Worm (Caenorhabditis elegans) whole organism, young adult: ENCODE results near the gene nape-2.

Experiments
- B0035.1 ChIP-seq: sonication (generic microtip); optimal IDR thresholded peaks from 2 replicates; lab custom pipeline; 2016; ENCODE audit warnings: missing genetic modification characterization, mild to moderate bottlenecking, missing compliant biosample characterization, missing genotype, missing genetic modification reagents
- B0261.1 ChIP-seq: sonication (generic microtip); optimal IDR thresholded peaks from 2 replicates; lab custom pipeline; 2016; ENCODE audit warnings: mild to moderate bottlenecking, missing genetic modification characterization, moderate library complexity, missing compliant biosample characterization
- B0336.3 ChIP-seq: fragments of 200-800 bp; sonication (Bioruptor generic); IDR thresholded peaks from 2 replicates; pipeline ENCODE4 v1.3.6; 2022; ENCODE audit warnings: missing genetic modification characterization, missing compliant biosample characterization
- D2030.7 ChIP-seq: fragments of 200-800 bp; sonication (Bioruptor generic); IDR thresholded peaks from 2 replicates; pipeline ENCODE4 v1.3.6; 2022; ENCODE audit warnings: missing genetic modification reagents, missing genetic modification characterization, missing compliant biosample characterization
- F23B12.7 ChIP-seq: sonication (generic microtip); optimal IDR thresholded peaks from 2 replicates; lab custom pipeline; 2017; ENCODE audit warnings: missing genetic modification characterization, mild to moderate bottlenecking, missing compliant biosample characterization, antibody characterized with exemption, moderate library complexity; ENCODE audit not compliant: insufficient read depth
- F57A8.1 ChIP-seq: fragments of 200-800 bp; sonication (Bioruptor generic); optimal IDR thresholded peaks from 2 replicates; lab custom pipeline; 2018; ENCODE audit warnings: mild to moderate bottlenecking, missing genetic modification characterization, moderate library complexity, missing compliant biosample characterization
- F57C9.4 ChIP-seq: sonication (generic microtip); optimal IDR thresholded peaks from 2 replicates; lab custom pipeline; 2017; ENCODE audit warnings: mild to moderate bottlenecking, missing genetic modification characterization, missing compliant biosample characterization
- K11D2.4 ChIP-seq: fragments of 200-800 bp; sonication (Bioruptor generic); IDR thresholded peaks from 2 replicates; pipeline ENCODE4 v1.3.6; 2022; ENCODE audit warnings: missing genetic modification reagents, missing genetic modification characterization, missing compliant biosample characterization
- K12H6.12 ChIP-seq: fragments of 200-800 bp; sonication (Bioruptor generic); optimal IDR thresholded peaks from 2 replicates; lab custom pipeline; 2018; ENCODE audit warnings: mild to moderate bottlenecking, missing genetic modification characterization, missing compliant biosample characterization
- Y79H2A.3 ChIP-seq: fragments of 200-800 bp; sonication (Bioruptor generic); conservative IDR thresholded peaks from 2 replicates; pipeline ENCODE4 v1.3.6; 2022; ENCODE audit warnings: missing genetic modification reagents, missing genetic modification characterization, missing compliant biosample characterization
- akir-1 ChIP-seq: fragments of 200-800 bp; sonication (Bioruptor generic); optimal IDR thresholded peaks from 2 replicates; lab custom pipeline; 2018; ENCODE audit warnings: mild to moderate bottlenecking, missing genetic modification characterization, moderate library complexity, missing compliant biosample characterization
- atf-7 ChIP-seq: sonication (generic microtip); optimal IDR thresholded peaks from 2 replicates; lab custom pipeline; 2017; ENCODE audit warnings: mild to moderate bottlenecking, missing genetic modification characterization, missing compliant biosample characterization
- athp-1 ChIP-seq: sonication (generic microtip); optimal IDR thresholded peaks from 2 replicates; lab custom pipeline; 2017; ENCODE audit warnings: mild to moderate bottlenecking, missing genetic modification characterization, missing compliant biosample characterization
- attf-5 ChIP-seq: fragments of 200-800 bp; sonication (Bioruptor generic); optimal IDR thresholded peaks from 2 replicates; lab custom pipeline; 2018; ENCODE audit warnings: mild to moderate bottlenecking, missing genetic modification characterization, missing compliant biosample characterization
- attf-6 ChIP-seq: fragments of 200-800 bp; sonication (Bioruptor generic); IDR thresholded peaks from 2 replicates; pipeline ENCODE4 v1.3.6; 2022; ENCODE audit warnings: missing genetic modification reagents, missing genetic modification characterization, missing compliant biosample characterization
- ceh-27 ChIP-seq: fragments of 200-800 bp; sonication (Bioruptor generic); optimal IDR thresholded peaks from 2 replicates; lab custom pipeline; 2018; ENCODE audit warnings: mild to moderate bottlenecking, missing genetic modification characterization, moderate library complexity, missing compliant biosample characterization
- dox-1 ChIP-seq: fragments of 200-800 bp; sonication (Bioruptor generic); IDR thresholded peaks from 2 replicates; pipeline ENCODE4 v1.3.6; 2022; ENCODE audit warnings: missing genetic modification reagents, missing genetic modification characterization, missing compliant biosample characterization
- ekl-4 ChIP-seq: fragments of 200-800 bp; sonication (Bioruptor generic); IDR thresholded peaks from 2 replicates; pipeline ENCODE4 v1.3.6; 2022; ENCODE audit warnings: missing genetic modification reagents, missing genetic modification characterization, missing compliant biosample characterization
- ets-4 ChIP-seq: fragments of 200-800 bp; sonication (Bioruptor generic); optimal IDR thresholded peaks from 2 replicates; lab custom pipeline; 2018; ENCODE audit warnings: mild to moderate bottlenecking, missing genetic modification characterization, missing compliant biosample characterization
- gei-17 ChIP-seq: fragments of 200-800 bp; sonication (Bioruptor generic); optimal IDR thresholded peaks from 2 replicates; lab custom pipeline; 2018; ENCODE audit warnings: mild to moderate bottlenecking, missing genetic modification characterization, missing compliant biosample characterization
- hrde-1 ChIP-seq: sonication (generic microtip); optimal IDR thresholded peaks from 2 replicates; lab custom pipeline; 2016; ENCODE audit warnings: missing genetic modification characterization, mild to moderate bottlenecking, missing compliant biosample characterization, moderate library complexity, missing genotype, missing genetic modification reagents, borderline replicate concordance
- hsf-1 ChIP-seq: fragments of 200-800 bp; sonication (Bioruptor generic); IDR thresholded peaks from 2 replicates; pipeline ENCODE4 v1.3.6; 2022; ENCODE audit warnings: missing genetic modification reagents, missing genetic modification characterization, missing compliant biosample characterization
- let-526 ChIP-seq: fragments of 200-800 bp; sonication (Bioruptor generic); IDR thresholded peaks from 2 replicates; pipeline ENCODE4 v1.3.6; 2022; ENCODE audit warnings: missing genetic modification reagents, missing genetic modification characterization, missing compliant biosample characterization
- lin-26 ChIP-seq: fragments of 200-800 bp; sonication (Bioruptor generic); IDR thresholded peaks from 2 replicates; pipeline ENCODE4 v1.3.6; 2022; ENCODE audit warnings: missing genetic modification reagents, missing genetic modification characterization, missing compliant biosample characterization
- lin-40 ChIP-seq: sonication (generic microtip); optimal IDR thresholded peaks from 2 replicates; lab custom pipeline; 2016; ENCODE audit warnings: missing genetic modification characterization, mild to moderate bottlenecking, missing compliant biosample characterization, missing genotype, missing genetic modification reagents
- lir-1 ChIP-seq: fragments of 200-800 bp; sonication (Bioruptor generic); conservative IDR thresholded peaks from 2 replicates; pipeline ENCODE4 v1.3.6; 2022; ENCODE audit warnings: missing genetic modification reagents, missing genetic modification characterization, missing compliant biosample characterization
- madf-10 ChIP-seq: sonication (generic microtip); optimal IDR thresholded peaks from 2 replicates; lab custom pipeline; 2016; ENCODE audit warnings: mild to moderate bottlenecking, missing genetic modification characterization, missing compliant biosample characterization
- mcd-1 ChIP-seq: fragments of 200-800 bp; sonication (Bioruptor generic); IDR thresholded peaks from 2 replicates; pipeline ENCODE4 v1.3.6; 2022; ENCODE audit warnings: missing genetic modification reagents, missing genetic modification characterization, missing compliant biosample characterization
- nfya-2 ChIP-seq: fragments of 200-800 bp; sonication (Bioruptor generic); IDR thresholded peaks from 2 replicates; pipeline ENCODE4 v1.3.6; 2022; ENCODE audit warnings: missing genetic modification reagents, missing genetic modification characterization, missing compliant biosample characterization
- nfyb-1 ChIP-seq: fragments of 200-800 bp; sonication (Bioruptor generic); IDR thresholded peaks from 2 replicates; pipeline ENCODE4 v1.3.6; 2022; ENCODE audit warnings: missing genetic modification reagents, missing genetic modification characterization, missing compliant biosample characterization
- nhr-120 ChIP-seq: fragments of 200-800 bp; sonication (Bioruptor generic); IDR thresholded peaks from 2 replicates; pipeline ENCODE4 v1.3.6; 2022; ENCODE audit warnings: missing genetic modification characterization, missing compliant biosample characterization
- nhr-179 ChIP-seq: sonication (generic microtip); optimal IDR thresholded peaks from 2 replicates; lab custom pipeline; 2016; ENCODE audit warnings: mild to moderate bottlenecking, missing genetic modification characterization, missing compliant biosample characterization
- nhr-80 ChIP-seq: sonication (generic microtip); optimal IDR thresholded peaks from 2 replicates; lab custom pipeline; 2016; ENCODE audit warnings: missing genetic modification characterization, missing compliant biosample characterization
- rcor-1 ChIP-seq: fragments of 200-800 bp; sonication (Bioruptor generic); IDR thresholded peaks from 2 replicates; pipeline ENCODE4 v1.3.6; 2022; ENCODE audit warnings: missing genetic modification reagents, missing genetic modification characterization, missing compliant biosample characterization
- rpc-1 ChIP-seq, 2 experiments: fragments of 150-350 bp in 1 of 2; sonication (generic microtip) in 1 of 2; optimal IDR thresholded peaks; 2 replicates each; lab custom pipeline; 2014 to 2018; ENCODE audit warnings: missing biosample characterization in 1 of 2, missing genetic modification characterization in 1 of 2, missing genetic modification reagents in 1 of 2, missing genotype in 1 of 2
- snpc-1.1 ChIP-seq: sonication (generic microtip); optimal IDR thresholded peaks from 2 replicates; lab custom pipeline; 2017; ENCODE audit warnings: missing genetic modification characterization, mild to moderate bottlenecking, missing compliant biosample characterization, antibody characterized with exemption, moderate library complexity, missing genotype, missing genetic modification reagents; ENCODE audit not compliant: insufficient read depth
- snpc-4 ChIP-seq, 5 experiments: fragments of 150-350 bp in 1 of 5; sonication (generic microtip) in 4 of 5; optimal IDR thresholded peaks; 2 replicates each; lab custom pipeline; 2014 to 2018; ENCODE audit warnings: missing genetic modification characterization in 5 of 5, missing biosample characterization in 3 of 5, antibody characterized with exemption in 2 of 5, mild to moderate bottlenecking in 2 of 5, missing compliant biosample characterization in 2 of 5, missing genotype in 2 of 5, moderate library complexity in 2 of 5, missing genetic modification reagents in 1 of 5
- somi-1 ChIP-seq: fragments of 200-800 bp; sonication (Bioruptor generic); optimal IDR thresholded peaks from 2 replicates; lab custom pipeline; 2018; ENCODE audit warnings: mild to moderate bottlenecking, missing genetic modification characterization, missing compliant biosample characterization
- tbp1 ChIP-seq: fragments of 200-800 bp; sonication (Bioruptor generic); optimal IDR thresholded peaks from 2 replicates; lab custom pipeline; 2018; ENCODE audit warnings: mild to moderate bottlenecking, missing genetic modification characterization, missing compliant biosample characterization
- unc-62 ChIP-seq: fragments of 150-350 bp; optimal IDR thresholded peaks from 2 replicates; lab custom pipeline; 2014; ENCODE audit warnings: missing biosample characterization, missing genetic modification reagents, missing genetic modification characterization
- xnd-1 ChIP-seq: sonication (generic microtip); optimal IDR thresholded peaks from 2 replicates; lab custom pipeline; 2016; ENCODE audit warnings: missing genotype, missing genetic modification reagents, missing genetic modification characterization, missing compliant biosample characterization
- ztf-22 ChIP-seq: fragments of 200-800 bp; sonication (Bioruptor generic); optimal IDR thresholded peaks from 2 replicates; lab custom pipeline; 2018; ENCODE audit warnings: mild to moderate bottlenecking, missing genetic modification characterization, moderate library complexity, missing compliant biosample characterization
- ztf-25 ChIP-seq: fragments of 200-800 bp; sonication (Bioruptor generic); IDR thresholded peaks from 2 replicates; pipeline ENCODE4 v1.3.6; 2022; ENCODE audit warnings: missing genetic modification reagents, missing genetic modification characterization, missing compliant biosample characterization
- ztf-26 ChIP-seq: sonication (generic microtip); optimal IDR thresholded peaks from 2 replicates; lab custom pipeline; 2017; ENCODE audit warnings: missing genetic modification characterization, missing compliant biosample characterization
- ztf-28 ChIP-seq: fragments of 200-800 bp; sonication (Bioruptor generic); IDR thresholded peaks from 2 replicates; pipeline ENCODE4 v1.3.6; 2022; ENCODE audit warnings: missing genetic modification reagents, missing genetic modification characterization, missing compliant biosample characterization

Gene nape-2

DNA sequence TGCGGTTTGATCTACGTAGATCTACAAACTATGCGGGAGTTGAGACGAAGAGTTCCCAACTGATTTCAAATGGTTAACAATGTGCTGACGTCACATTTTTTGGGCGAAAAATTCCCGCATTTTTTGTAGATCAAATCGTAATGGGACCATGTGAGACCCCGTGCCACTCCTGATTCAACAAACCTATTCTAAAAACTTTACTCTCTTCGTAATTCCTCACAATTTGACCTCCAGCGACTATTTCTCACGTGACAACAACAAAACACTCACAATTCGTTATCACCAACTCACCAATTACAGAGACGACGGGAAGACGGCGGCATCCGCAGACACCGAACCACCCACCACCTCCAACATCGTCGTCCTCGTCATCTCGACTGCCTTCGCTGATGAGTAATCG is 5.0 kb upstream of the nape-2 start, which contains the start of gene siah-1 (continued):
- 0 out of 2 replicates have a peak, but pooled peaks have one; percentile 12 for TF ChIP-seq let-526
- peak; percentile 15 for TF ChIP-seq attf-5 (GFP tag; lab: Kevin White, UChicago)

DNA sequence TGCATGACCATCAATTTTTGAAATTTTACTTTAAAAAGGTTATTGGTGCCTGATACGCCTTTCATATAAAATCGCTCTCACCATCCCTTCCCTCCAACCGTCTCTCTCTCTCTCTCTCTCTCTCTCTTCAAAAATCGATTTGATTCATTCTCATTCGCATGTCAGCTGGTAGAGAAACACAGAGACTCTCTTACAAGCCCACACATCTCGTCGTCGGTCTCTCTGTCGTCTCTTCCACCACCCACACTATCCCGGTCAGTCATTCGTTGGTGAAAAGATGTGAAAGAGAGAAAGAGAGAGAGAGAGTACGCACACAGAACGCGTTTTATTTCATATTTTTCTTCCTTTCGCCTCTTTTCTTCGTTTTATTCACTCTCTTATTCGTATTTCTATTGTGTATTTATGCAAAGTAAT is 3.7 kb upstream of the nape-2 start:
- TF ChIP-seq tbp1 (GFP tag; lab: Kevin White, UChicago) (peak; percentile 20), attf-5 (GFP tag; lab: Kevin White, UChicago) (peak; percentile 75), K12H6.12 (peak; percentile 72), ztf-22 (GFP tag; lab: Kevin White, UChicago) (peak; percentile 3), ztf-25 (GFP tag; lab: Robert Waterston, UW) (no peak), xnd-1 (no peak), B0035.1 (tag; lab: Kevin White, UChicago) (no peak), lir-1 (GFP tag; lab: Robert Waterston, UW) (no peak), hsf-1 (GFP tag; lab: Robert Waterston, UW) (no peak), lin-40 (tag; lab: Kevin White, UChicago) (peak; percentile 60), ceh-27 (peak; percentile 38), nfyb-1 (peak; percentile 25; the same call in 1 of the 2 replicates), nfya-2 (GFP tag; lab: Robert Waterston, UW) (no peak), nhr-120 (no peak), rpc-1 (optimal IDR thresholded peaks at IDR 0.05; lab: Kevin White, UChicago) (no peak), rpc-1 (tag; optimal IDR thresholded peaks at IDR 0.05; lab: Kevin White, UChicago) (no peak), madf-10 (tag; lab: Kevin White, UChicago) (peak; percentile 36), somi-1 (peak; percentile 72), ztf-28 (GFP tag; lab: Robert Waterston, UW) (no peak), snpc-4 (GFP tag; optimal IDR thresholded peaks at IDR 0.05; lab: Kevin White, UChicago) (no peak), snpc-4 (tag; optimal IDR thresholded peaks at IDR 0.05; lab: Kevin White, UChicago) (peak in 2 of 4 experiments; percentile 31 to 75), attf-6 (no peak), gei-17 (GFP tag; lab: Kevin White, UChicago) (peak; percentile 39), ekl-4 (GFP tag; lab: Robert Waterston, UW) (no peak), K11D2.4 (GFP tag; lab: Robert Waterston, UW) (no peak; the same call in 1 of the 2 replicates), D2030.7 (GFP tag; lab: Robert Waterston, UW) (no peak), lin-26 (GFP tag; lab: Robert Waterston, UW) (peak; percentile 70), atf-7 (tag; lab: Kevin White, UChicago) (peak; percentile 32), nhr-179 (no peak), akir-1 (GFP tag; lab: Kevin White, UChicago) (no peak), Y79H2A.3 (GFP tag; lab: Robert Waterston, UW) (no peak), unc-62 (no peak), athp-1 (tag; lab: Kevin White, UChicago) (peak; percentile 18), nhr-80 (tag; lab: Kevin White, UChicago) (peak; percentile 48), F23B12.7 (tag; lab: Kevin White, UChicago) (peak; percentile 17), ztf-26 (tag; lab: Kevin White, UChicago) (peak; percentile 20), hrde-1 (tag; lab: Kevin White, UChicago) (no peak), dox-1 (GFP tag; lab: Robert Waterston, UW) (peak; percentile 67; the same call in 1 of the 2 replicates), F57A8.1 (GFP tag; lab: Kevin White, UChicago) (no peak), rcor-1 (peak; percentile 48), mcd-1 (GFP tag; lab: Robert Waterston, UW) (peak; percentile 67), B0261.1 (tag; lab: Kevin White, UChicago) (no peak), F57C9.4 (no peak), B0336.3 (GFP tag; lab: Robert Waterston, UW) (peak; percentile 69; the same call in 1 of the 2 replicates), ets-4 (peak; percentile 78), snpc-1.1 (tag; lab: Kevin White, UChicago) (no peak)
